Fruit fly (Drosophila melanogaster) whole organism, embryonic: ENCODE measurements around the gene SecS.

Source experiments
- Atf3 ChIP-seq: fragments of 200-800 bp; sonication (Bioruptor generic); optimal IDR thresholded peaks from 3 replicates; lab custom pipeline; 2016; ENCODE audit warnings: missing biosample characterization, missing genetic modification characterization
- CG10274 ChIP-seq: fragments of 200-800 bp; sonication (Bioruptor generic); optimal IDR thresholded peaks from 3 replicates; lab custom pipeline; 2017; ENCODE audit warnings: missing biosample characterization, mild to moderate bottlenecking, missing genetic modification characterization
- CG11247 ChIP-seq: fragments of 200-800 bp; sonication (Bioruptor generic); IDR thresholded peaks from 2 replicates; pipeline ENCODE4 v1.3.6; 2022; ENCODE audit warnings: missing biosample characterization, missing genetic modification characterization
- CG11560 ChIP-seq: fragments of 200-800 bp; sonication (Bioruptor generic); IDR thresholded peaks from 3 replicates; pipeline ENCODE4 v1.3.6; 2022; ENCODE audit warnings: missing biosample characterization, missing genetic modification characterization
- CG12219 ChIP-seq: fragments of 200-800 bp; sonication (Bioruptor generic); optimal IDR thresholded peaks from 3 replicates; lab custom pipeline; 2018; ENCODE audit warnings: missing biosample characterization, mild to moderate bottlenecking, missing genetic modification characterization
- CG12744 ChIP-seq: fragments of 200-800 bp; sonication (Bioruptor generic); optimal IDR thresholded peaks from 2 replicates; lab custom pipeline; 2016; ENCODE audit warnings: missing biosample characterization, missing genetic modification characterization
- CG13775 ChIP-seq: fragments of 200-800 bp; sonication (Bioruptor generic); optimal IDR thresholded peaks from 3 replicates; lab custom pipeline; 2017; ENCODE audit warnings: missing biosample characterization, mild to moderate bottlenecking, missing genetic modification characterization
- CG14710 ChIP-seq: fragments of 200-800 bp; sonication (Bioruptor generic); optimal IDR thresholded peaks from 3 replicates; lab custom pipeline; 2019; ENCODE audit warnings: missing biosample characterization, mild to moderate bottlenecking, missing genetic modification characterization, moderate library complexity
- CG1602 ChIP-seq: fragments of 200-800 bp; sonication (Bioruptor generic); optimal IDR thresholded peaks from 3 replicates; lab custom pipeline; 2016; ENCODE audit warnings: missing biosample characterization, missing genetic modification characterization
- CG1647 ChIP-seq: fragments of 200-800 bp; sonication (Bioruptor generic); optimal IDR thresholded peaks from 3 replicates; lab custom pipeline; 2016; ENCODE audit warnings: missing biosample characterization, missing genetic modification characterization
- CG16863 ChIP-seq: fragments of 200-800 bp; sonication (Bioruptor generic); optimal IDR thresholded peaks from 3 replicates; lab custom pipeline; 2016; ENCODE audit warnings: missing biosample characterization, missing genetic modification characterization
- CG1832 ChIP-seq: fragments of 200-800 bp; sonication (Bioruptor generic); optimal IDR thresholded peaks from 2 replicates; lab custom pipeline; 2017; ENCODE audit warnings: missing biosample characterization, mild to moderate bottlenecking, missing genetic modification characterization, inconsistent platforms
- CG18599 ChIP-seq: fragments of 200-800 bp; sonication (Bioruptor generic); optimal IDR thresholded peaks from 3 replicates; lab custom pipeline; 2017; ENCODE audit warnings: missing biosample characterization, missing genetic modification characterization, mild to moderate bottlenecking, moderate library complexity, missing genetic modification reagents
- CG32532 ChIP-seq: fragments of 200-800 bp; sonication (Bioruptor generic); IDR thresholded peaks from 2 replicates; pipeline ENCODE4 v1.3.6; 2022; ENCODE audit warnings: missing biosample characterization, missing genetic modification characterization
- CG33557 ChIP-seq: fragments of 200-800 bp; sonication (Bioruptor generic); optimal IDR thresholded peaks from 2 replicates; lab custom pipeline; 2019; ENCODE audit warnings: missing biosample characterization, mild to moderate bottlenecking, missing genetic modification characterization, moderate library complexity
- CG6272 ChIP-seq: fragments of 200-800 bp; sonication (Bioruptor generic); IDR thresholded peaks from 2 replicates; pipeline ENCODE4 v1.3.6; 2022; ENCODE audit warnings: missing biosample characterization, missing genetic modification characterization
- CG6689 ChIP-seq: fragments of 200-800 bp; sonication (Bioruptor generic); IDR thresholded peaks from 2 replicates; pipeline ENCODE4 v1.3.6; 2022; ENCODE audit warnings: missing biosample characterization, missing genetic modification characterization
- CG7987 ChIP-seq: fragments of 200-800 bp; sonication (Bioruptor generic); optimal IDR thresholded peaks from 2 replicates; lab custom pipeline; 2018; ENCODE audit warnings: missing biosample characterization, mild to moderate bottlenecking, missing genetic modification characterization, moderate library complexity
- CG9215 ChIP-seq: fragments of 200-800 bp; sonication (Bioruptor generic); IDR thresholded peaks from 2 replicates; pipeline ENCODE4 v1.3.6; 2022; ENCODE audit warnings: missing biosample characterization, missing genetic modification characterization
- Fer1 ChIP-seq: fragments of 200-800 bp; sonication (Bioruptor generic); optimal IDR thresholded peaks from 2 replicates; lab custom pipeline; 2017; ENCODE audit warnings: missing biosample characterization, mild to moderate bottlenecking, missing genetic modification characterization
- Fer2 ChIP-seq: fragments of 200-800 bp; sonication (Bioruptor generic); optimal IDR thresholded peaks from 2 replicates; lab custom pipeline; 2018; ENCODE audit warnings: missing biosample characterization, mild to moderate bottlenecking, missing genetic modification characterization, moderate library complexity
- HmgD ChIP-seq: fragments of 200-800 bp; sonication (Bioruptor generic); optimal IDR thresholded peaks from 3 replicates; lab custom pipeline; 2016; ENCODE audit warnings: missing biosample characterization, missing genetic modification characterization
- MBD-R2 ChIP-seq: fragments of 200-800 bp; sonication (Bioruptor generic); IDR thresholded peaks from 2 replicates; pipeline ENCODE4 v1.3.6; 2022; ENCODE audit warnings: missing biosample characterization, missing genetic modification characterization
- Max ChIP-seq: fragments of 200-800 bp; sonication (Bioruptor generic); optimal IDR thresholded peaks from 2 replicates; lab custom pipeline; 2016; ENCODE audit warnings: missing biosample characterization, mild to moderate bottlenecking, missing genetic modification characterization
- NC2β ChIP-seq: fragments of 200-800 bp; sonication (Bioruptor generic); optimal IDR thresholded peaks from 2 replicates; lab custom pipeline; 2016; ENCODE audit warnings: missing biosample characterization, missing genetic modification characterization
- Stat92E ChIP-seq, 3 experiments: fragments of >200 bp in 2 of 3; fragments of 200-800 bp in 1 of 3; sonication (Bioruptor generic) in 1 of 3; optimal IDR thresholded peaks; 2 replicates each; lab custom pipeline; 2017 to 2019; ENCODE audit warnings: missing biosample characterization in 3 of 3, missing genetic modification characterization in 3 of 3, mild to moderate bottlenecking in 1 of 3, moderate library complexity in 1 of 3
- az2 ChIP-seq: fragments of 200-800 bp; sonication (Bioruptor generic); optimal IDR thresholded peaks from 3 replicates; lab custom pipeline; 2016; ENCODE audit warnings: missing biosample characterization, missing genetic modification characterization
- bab2 ChIP-seq: fragments of 200-800 bp; sonication (Bioruptor generic); optimal IDR thresholded peaks from 2 replicates; lab custom pipeline; 2016; ENCODE audit warnings: missing biosample characterization, missing genetic modification characterization
- ems ChIP-seq: fragments of 200-800 bp; sonication (Bioruptor generic); optimal IDR thresholded peaks from 3 replicates; lab custom pipeline; 2016; ENCODE audit warnings: missing biosample characterization, missing genetic modification characterization
- grn ChIP-seq: fragments of 200-800 bp; sonication (Bioruptor generic); optimal IDR thresholded peaks from 3 replicates; lab custom pipeline; 2017; ENCODE audit warnings: missing biosample characterization, missing genetic modification characterization
- gro ChIP-seq: fragments of 200-800 bp; sonication (Bioruptor generic); optimal IDR thresholded peaks from 2 replicates; lab custom pipeline; 2016; ENCODE audit warnings: missing biosample characterization, missing genetic modification characterization
- gsb-n ChIP-seq: fragments of 200-800 bp; sonication (Bioruptor generic); optimal IDR thresholded peaks from 3 replicates; lab custom pipeline; 2018; ENCODE audit warnings: missing biosample characterization, mild to moderate bottlenecking, missing genetic modification characterization
- hbn ChIP-seq: fragments of 200-800 bp; sonication (Bioruptor generic); IDR thresholded peaks from 2 replicates; pipeline ENCODE4 v1.3.6; 2022; ENCODE audit warnings: missing biosample characterization, missing genetic modification characterization; ENCODE audit not compliant: partially characterized antibody
- klu ChIP-seq: fragments of 200-800 bp; sonication (Bioruptor generic); IDR thresholded peaks from 2 replicates; pipeline ENCODE4 v1.3.6; 2022; ENCODE audit warnings: missing biosample characterization, missing genetic modification characterization
- kni ChIP-seq: fragments of 200-800 bp; sonication (Bioruptor generic); optimal IDR thresholded peaks from 3 replicates; lab custom pipeline; 2017; ENCODE audit warnings: mild to moderate bottlenecking, missing biosample characterization, missing genetic modification reagents, missing genetic modification characterization
- lola ChIP-seq, 3 experiments: fragments of >200 bp in 2 of 3; fragments of 200-800 bp in 1 of 3; sonication (Bioruptor generic) in 1 of 3; optimal IDR thresholded peaks; 2 replicates each; lab custom pipeline; 2017 to 2019; ENCODE audit warnings: missing biosample characterization in 3 of 3, missing genetic modification characterization in 3 of 3, mild to moderate bottlenecking in 1 of 3, moderate library complexity in 1 of 3
- nom ChIP-seq: fragments of 200-800 bp; sonication (Bioruptor generic); optimal IDR thresholded peaks from 2 replicates; lab custom pipeline; 2017; ENCODE audit warnings: missing biosample characterization, missing genetic modification characterization, mild to moderate bottlenecking, moderate library complexity, missing genetic modification reagents
- pan ChIP-seq, 4 experiments: fragments of >200 bp in 3 of 4; fragments of 200-800 bp in 1 of 4; sonication (Bioruptor generic) in 1 of 4; optimal IDR thresholded peaks in 3 of 4; IDR thresholded peaks in 1 of 4; 2 replicates each; pipeline versions ENCODE4 v1.3.6 to Lab custom; 2017 to 2022; ENCODE audit warnings: missing biosample characterization in 2 of 4, missing genetic modification characterization in 2 of 4, mixed read lengths in 1 of 4
- rib ChIP-seq: fragments of 200-800 bp; sonication (Bioruptor generic); IDR thresholded peaks from 2 replicates; pipeline ENCODE4 v1.3.6; 2022; ENCODE audit warnings: missing biosample characterization, missing genetic modification characterization
- run ChIP-seq: fragments of 200-800 bp; sonication (Bioruptor generic); optimal IDR thresholded peaks from 3 replicates; lab custom pipeline; 2018; ENCODE audit warnings: missing biosample characterization, mild to moderate bottlenecking, missing genetic modification characterization
- sc ChIP-seq, 3 experiments: fragments of >200 bp in 2 of 3; fragments of 200-800 bp in 1 of 3; sonication (Bioruptor generic) in 1 of 3; optimal IDR thresholded peaks; 2 replicates in 2 of 3; 3 replicates in 1 of 3; lab custom pipeline; 2017; ENCODE audit warnings: mild to moderate bottlenecking in 1 of 3, missing biosample characterization in 1 of 3, missing genetic modification characterization in 1 of 3, missing genetic modification reagents in 1 of 3
- slbo ChIP-seq: fragments of 200-800 bp; sonication (Bioruptor generic); IDR thresholded peaks from 2 replicates; pipeline ENCODE4 v1.3.6; 2022; ENCODE audit warnings: missing biosample characterization, missing genetic modification characterization
- slou ChIP-seq: fragments of 200-800 bp; sonication (Bioruptor generic); optimal IDR thresholded peaks from 3 replicates; lab custom pipeline; 2016; ENCODE audit warnings: missing biosample characterization, missing genetic modification characterization
- tap ChIP-seq: fragments of 200-800 bp; optimal IDR thresholded peaks from 3 replicates; lab custom pipeline; 2019; ENCODE audit warnings: missing biosample characterization, mild to moderate bottlenecking, missing genetic modification characterization, moderate library complexity
- tin ChIP-seq: fragments of 200-800 bp; sonication (Bioruptor generic); optimal IDR thresholded peaks from 3 replicates; lab custom pipeline; 2016; ENCODE audit warnings: missing biosample characterization, missing genetic modification characterization
- trem ChIP-seq: fragments of 200-800 bp; optimal IDR thresholded peaks from 3 replicates; lab custom pipeline; 2019; ENCODE audit warnings: missing biosample characterization, mild to moderate bottlenecking, missing genetic modification characterization, moderate library complexity
- tup ChIP-seq: fragments of 200-800 bp; sonication (Bioruptor generic); optimal IDR thresholded peaks from 2 replicates; lab custom pipeline; 2016; ENCODE audit warnings: missing biosample characterization, mild to moderate bottlenecking, missing genetic modification characterization, moderate library complexity

The SecS gene

dm6 chr3R:5648569-5649476 is 47.6 kb downstream of the SecS start, which contains the start of the genes MTA1-like and Sec23 (continued):
- TF ChIP-seq lola (GFP tag; optimal IDR thresholded peaks at IDR 0.05; lab: Kevin White, UChicago): peak in 1 of 3 experiments; percentile 61
- no peak for TF ChIP-seq run (tag; lab: Kevin White, UChicago)
- TF ChIP-seq hbn (GFP tag; lab: Robert Waterston, UW): peak; percentile 88
- no peak; the same call in 1 of the 2 replicates for TF ChIP-seq rib (GFP tag; lab: Robert Waterston, UW)
- peak; percentile 14 for TF ChIP-seq kni
- TF ChIP-seq bab2 (GFP tag; lab: Kevin White, UChicago): peak; percentile 41
- no peak for TF ChIP-seq sc (optimal IDR thresholded peaks at IDR 0.05; lab: Kevin White, UChicago)
- peak; percentile 35 for TF ChIP-seq sc (GFP tag; optimal IDR thresholded peaks at IDR 0.05; lab: Kevin White, UChicago)
- TF ChIP-seq Max: peak; percentile 50
- peak; percentile 57 for TF ChIP-seq tin (GFP tag; lab: Kevin White, UChicago)
- peak; percentile 38 for TF ChIP-seq CG18599 (GFP tag; lab: Kevin White, UChicago)
- TF ChIP-seq HmgD: peak; percentile 14
- TF ChIP-seq CG14710 (tag; lab: Kevin White, UChicago): peak; percentile 85
- TF ChIP-seq tap (tag; lab: Kevin White, UChicago): peak; percentile 46
- TF ChIP-seq Fer2 (tag; lab: Kevin White, UChicago): no peak
- TF ChIP-seq CG16863 (GFP tag; lab: Kevin White, UChicago): no peak
- peak; percentile 1 for TF ChIP-seq NC2β
- peak; percentile 56 for TF ChIP-seq CG9215 (GFP tag; lab: Robert Waterston, UW)
- TF ChIP-seq CG6272 (GFP tag; lab: Robert Waterston, UW): peak; percentile 68; the same call in 1 of the 2 replicates
- peak; percentile 81 for TF ChIP-seq CG13775 (GFP tag; lab: Kevin White, UChicago)
- peak; percentile 11 for TF ChIP-seq Fer1 (GFP tag; lab: Kevin White, UChicago)
- no peak for TF ChIP-seq CG10274
- TF ChIP-seq CG7987 (GFP tag; lab: Kevin White, UChicago): no peak
- TF ChIP-seq CG1647: no peak
- no peak for TF ChIP-seq CG1832 (GFP tag; lab: Kevin White, UChicago)
- no peak for TF ChIP-seq nom (GFP tag; lab: Kevin White, UChicago)
- no peak for TF ChIP-seq pan (optimal IDR thresholded peaks at IDR 0.05; lab: Kevin White, UChicago)
- TF ChIP-seq pan (GFP tag; optimal IDR thresholded peaks at IDR 0.05 in 1 of 2, IDR thresholded peaks at IDR 0.05 in 1 of 2): peak in 1 of 2 experiments; percentile 17
- TF ChIP-seq CG12744 (GFP tag; lab: Kevin White, UChicago): no peak
- peak; percentile 25 for TF ChIP-seq gsb-n
- TF ChIP-seq CG11560 (tag; lab: Robert Waterston, UW): no peak
- TF ChIP-seq az2: peak; percentile 44
- peak in 1 of 3 experiments; percentile 48 for TF ChIP-seq Stat92E (GFP tag; optimal IDR thresholded peaks at IDR 0.05; lab: Kevin White, UChicago)
- peak; percentile 48 for TF ChIP-seq CG33557 (GFP tag; lab: Kevin White, UChicago)
- peak; percentile 22; the same call in 1 of the 2 replicates for TF ChIP-seq MBD-R2 (GFP tag; lab: Robert Waterston, UW)
- TF ChIP-seq CG6689: peak; percentile 77
- no peak for TF ChIP-seq CG12219 (GFP tag; lab: Kevin White, UChicago)
- no peak for TF ChIP-seq klu (GFP tag; lab: Robert Waterston, UW)
- TF ChIP-seq ems (GFP tag; lab: Kevin White, UChicago): no peak
- peak; percentile 75 for TF ChIP-seq trem (tag; lab: Kevin White, UChicago)
- TF ChIP-seq Atf3 (GFP tag; lab: Kevin White, UChicago): no peak
- no peak for TF ChIP-seq gro
- peak; percentile 30 for TF ChIP-seq grn (GFP tag; lab: Kevin White, UChicago)
- no peak for TF ChIP-seq CG11247 (GFP tag; lab: Robert Waterston, UW)
- TF ChIP-seq slbo (GFP tag; lab: Robert Waterston, UW): peak; percentile 72
- peak; percentile 51 for TF ChIP-seq tup (GFP tag; lab: Kevin White, UChicago)
- TF ChIP-seq CG1602 (GFP tag; lab: Kevin White, UChicago): peak; percentile 56
- peak; percentile 43 for TF ChIP-seq slou (GFP tag; lab: Kevin White, UChicago)
- TF ChIP-seq CG32532: peak; percentile 43; the same call in 1 of the 2 replicates
